Worm (Caenorhabditis elegans) whole organism, L1 larva: Measurements from ENCODE around the gene F33H1.4.

ENCODE experiments used
- C04F5.9 ChIP-seq: sonication (generic microtip); optimal IDR thresholded peaks from 2 replicates; lab custom pipeline; 2016; ENCODE audit warnings: missing genetic modification characterization, missing compliant biosample characterization
- C16A3.4 ChIP-seq: fragments of 150-350 bp; optimal IDR thresholded peaks from 2 replicates; lab custom pipeline; 2014; ENCODE audit warnings: missing biosample characterization, missing genetic modification characterization
- C34B4.2 ChIP-seq: sonication (generic microtip); optimal IDR thresholded peaks from 2 replicates; lab custom pipeline; 2017; ENCODE audit warnings: mild to moderate bottlenecking, missing genetic modification characterization, missing compliant biosample characterization
- F16B12.6 ChIP-seq: fragments of 150-350 bp; optimal IDR thresholded peaks from 2 replicates; lab custom pipeline; 2014; ENCODE audit warnings: missing biosample characterization, missing genetic modification characterization
- Y116A8C.19 ChIP-seq: sonication (generic microtip); optimal IDR thresholded peaks from 2 replicates; lab custom pipeline; 2016; ENCODE audit warnings: missing compliant biosample characterization, missing genetic modification characterization, borderline replicate concordance
- alr-1 ChIP-seq: fragments of 200-800 bp; sonication (Bioruptor generic); optimal IDR thresholded peaks from 2 replicates; lab custom pipeline; 2018; ENCODE audit warnings: borderline replicate concordance, mild to moderate bottlenecking, missing genetic modification characterization, missing compliant biosample characterization
- aly-2 ChIP-seq: fragments of 150-350 bp; optimal IDR thresholded peaks from 2 replicates; lab custom pipeline; 2014; ENCODE audit warnings: missing biosample characterization, missing genetic modification characterization
- blmp-1 ChIP-seq: fragments of 150-350 bp; optimal IDR thresholded peaks from 2 replicates; lab custom pipeline; 2014; ENCODE audit warnings: missing biosample characterization, missing genetic modification characterization
- ceh-63 ChIP-seq: fragments of 200-800 bp; sonication (Bioruptor generic); optimal IDR thresholded peaks from 2 replicates; lab custom pipeline; 2018; ENCODE audit warnings: mild to moderate bottlenecking, missing genetic modification characterization, missing compliant biosample characterization
- ceh-8 ChIP-seq: fragments of 200-800 bp; sonication (Bioruptor generic); optimal IDR thresholded peaks from 2 replicates; lab custom pipeline; 2018; ENCODE audit warnings: mild to moderate bottlenecking, missing genetic modification characterization, moderate library complexity, missing compliant biosample characterization
- ceh-82 ChIP-seq, 3 experiments: fragments of 150-350 bp in 1 of 3; sonication (generic microtip) in 2 of 3; optimal IDR thresholded peaks; 2 replicates each; lab custom pipeline; 2014 to 2017; ENCODE audit warnings: missing biosample characterization in 3 of 3, missing genetic modification characterization in 3 of 3
- ceh-88 ChIP-seq: fragments of 200-800 bp; sonication (Bioruptor generic); IDR thresholded peaks from 2 replicates; pipeline ENCODE4 v1.3.6; 2022; ENCODE audit warnings: missing genetic modification characterization, missing compliant biosample characterization
- dpl-1 ChIP-seq, 3 experiments: fragments of 150-350 bp in 2 of 3; sonication (generic microtip) in 1 of 3; optimal IDR thresholded peaks; 2 replicates each; lab custom pipeline; 2014 to 2017; ENCODE audit warnings: missing biosample characterization in 3 of 3, missing genetic modification characterization in 3 of 3, missing genetic modification reagents in 3 of 3
- dsc-1 ChIP-seq: sonication (generic microtip); optimal IDR thresholded peaks from 2 replicates; lab custom pipeline; 2016; ENCODE audit warnings: mild to moderate bottlenecking, missing genetic modification characterization, missing compliant biosample characterization
- efl-1 ChIP-seq, 4 experiments: fragments of 150-350 bp; optimal IDR thresholded peaks in 3 of 4; peaks in 1 of 4; 1 replicate in 1 of 4; 2 replicates in 3 of 4; lab custom pipeline; 2014; ENCODE audit warnings: missing biosample characterization in 2 of 4, missing genetic modification characterization in 2 of 4, missing genetic modification reagents in 2 of 4
- egl-13 ChIP-seq: sonication (generic microtip); optimal IDR thresholded peaks from 2 replicates; lab custom pipeline; 2016; ENCODE audit warnings: missing genotype, missing genetic modification reagents, missing genetic modification characterization, missing compliant biosample characterization
- egl-27 ChIP-seq, 2 experiments: fragments of 150-350 bp in 1 of 2; sonication (generic microtip); optimal IDR thresholded peaks; 3 replicates each; lab custom pipeline; 2017 to 2018; ENCODE audit warnings: missing biosample characterization in 2 of 2, missing genetic modification characterization in 2 of 2, missing genetic modification reagents in 2 of 2
- fkh-10 ChIP-seq: sonication (generic microtip); optimal IDR thresholded peaks from 2 replicates; lab custom pipeline; 2017; ENCODE audit warnings: missing biosample characterization, missing genetic modification reagents, missing genetic modification characterization
- fkh-4 ChIP-seq: sonication (generic microtip); optimal IDR thresholded peaks from 2 replicates; lab custom pipeline; 2016; ENCODE audit warnings: missing compliant biosample characterization, missing genetic modification characterization, borderline replicate concordance
- fkh-8 ChIP-seq: sonication (generic microtip); optimal IDR thresholded peaks from 2 replicates; lab custom pipeline; 2016; ENCODE audit warnings: mild to moderate bottlenecking, missing genetic modification characterization, missing compliant biosample characterization
- grh-1 ChIP-seq: fragments of 200-800 bp; sonication (Bioruptor generic); IDR thresholded peaks from 2 replicates; pipeline ENCODE4 v1.3.6; 2022; ENCODE audit warnings: missing genetic modification reagents, missing genetic modification characterization, missing compliant biosample characterization
- hlh-17 ChIP-seq: fragments of 200-800 bp; sonication (Bioruptor generic); optimal IDR thresholded peaks from 2 replicates; lab custom pipeline; 2018; ENCODE audit warnings: missing genetic modification characterization, mild to moderate bottlenecking, missing compliant biosample characterization, moderate library complexity, borderline replicate concordance
- hlh-4 ChIP-seq: sonication (generic microtip); optimal IDR thresholded peaks from 2 replicates; lab custom pipeline; 2016; ENCODE audit warnings: mild to moderate bottlenecking, missing genetic modification characterization, missing compliant biosample characterization
- isw-1 ChIP-seq: fragments of 200-800 bp; sonication (Bioruptor generic); IDR thresholded peaks from 2 replicates; pipeline ENCODE4 v1.3.6; 2022; ENCODE audit warnings: missing genetic modification characterization, missing compliant biosample characterization
- jun-1 ChIP-seq: fragments of 150-350 bp; optimal IDR thresholded peaks from 2 replicates; lab custom pipeline; 2014; ENCODE audit warnings: missing biosample characterization, missing genetic modification reagents, missing genetic modification characterization
- lin-13 ChIP-seq: fragments of 150-350 bp; optimal IDR thresholded peaks from 2 replicates; lab custom pipeline; 2014; ENCODE audit warnings: missing biosample characterization, missing genetic modification reagents, missing genetic modification characterization
- lin-15B ChIP-seq: fragments of 150-350 bp; sonication (generic microtip); optimal IDR thresholded peaks from 3 replicates; lab custom pipeline; 2014; ENCODE audit warnings: missing biosample characterization, missing genetic modification characterization
- mab-9 ChIP-seq: fragments of 200-800 bp; sonication (Bioruptor generic); IDR thresholded peaks from 2 replicates; pipeline ENCODE4 v1.3.6; 2022; ENCODE audit warnings: missing genetic modification reagents, missing genetic modification characterization, missing compliant biosample characterization
- nhr-11 ChIP-seq: fragments of 150-350 bp; optimal IDR thresholded peaks from 2 replicates; lab custom pipeline; 2014; ENCODE audit warnings: missing biosample characterization, missing genetic modification characterization
- nhr-12 ChIP-seq: sonication (generic microtip); optimal IDR thresholded peaks from 2 replicates; lab custom pipeline; 2017; ENCODE audit warnings: missing biosample characterization, missing genetic modification characterization
- nhr-20 ChIP-seq: sonication (generic microtip); optimal IDR thresholded peaks from 2 replicates; lab custom pipeline; 2016; ENCODE audit warnings: mild to moderate bottlenecking, missing genetic modification characterization, missing compliant biosample characterization
- nhr-237 ChIP-seq: fragments of 150-350 bp; optimal IDR thresholded peaks from 2 replicates; lab custom pipeline; 2014; ENCODE audit warnings: missing biosample characterization, missing genetic modification characterization
- nhr-28 ChIP-seq: fragments of 150-350 bp; optimal IDR thresholded peaks from 2 replicates; lab custom pipeline; 2014; ENCODE audit warnings: missing biosample characterization, missing genetic modification characterization
- nhr-47 ChIP-seq: sonication (generic microtip); optimal IDR thresholded peaks from 2 replicates; lab custom pipeline; 2016; ENCODE audit warnings: mild to moderate bottlenecking, missing genetic modification characterization, moderate library complexity, missing compliant biosample characterization
- nhr-76 ChIP-seq: sonication (generic microtip); optimal IDR thresholded peaks from 2 replicates; lab custom pipeline; 2017; ENCODE audit warnings: missing biosample characterization, missing genetic modification characterization
- nhr-77 ChIP-seq: fragments of 150-350 bp; optimal IDR thresholded peaks from 2 replicates; lab custom pipeline; 2014; ENCODE audit warnings: missing biosample characterization, missing genetic modification characterization
- nhr-84 ChIP-seq: sonication (generic microtip); optimal IDR thresholded peaks from 2 replicates; lab custom pipeline; 2017; ENCODE audit warnings: missing biosample characterization, missing genetic modification characterization
- nhr-90 ChIP-seq: sonication (generic microtip); optimal IDR thresholded peaks from 2 replicates; lab custom pipeline; 2016; ENCODE audit warnings: mild to moderate bottlenecking, missing genetic modification characterization, missing compliant biosample characterization; ENCODE audit not compliant: poor library complexity
- skn-1 ChIP-seq: fragments of 150-350 bp; optimal IDR thresholded peaks from 2 replicates; lab custom pipeline; 2014; ENCODE audit warnings: missing biosample characterization, missing genetic modification characterization
- snpc-4 ChIP-seq: fragments of 150-350 bp; optimal IDR thresholded peaks from 2 replicates; lab custom pipeline; 2014; ENCODE audit warnings: missing biosample characterization, missing genetic modification characterization
- sox-4 ChIP-seq: sonication (generic microtip); optimal IDR thresholded peaks from 2 replicates; lab custom pipeline; 2016; ENCODE audit warnings: missing genetic modification characterization, missing compliant biosample characterization
- swsn-7 ChIP-seq: sonication (generic microtip); optimal IDR thresholded peaks from 2 replicates; lab custom pipeline; 2016; ENCODE audit warnings: missing genetic modification characterization, missing compliant biosample characterization
- tbx-2 ChIP-seq: sonication (generic microtip); optimal IDR thresholded peaks from 2 replicates; lab custom pipeline; 2016; ENCODE audit warnings: missing genetic modification characterization, missing compliant biosample characterization
- unc-130 ChIP-seq: fragments of 150-350 bp; optimal IDR thresholded peaks from 2 replicates; lab custom pipeline; 2017; ENCODE audit warnings: missing biosample characterization, missing genetic modification characterization, inconsistent platforms
- unc-62 ChIP-seq: fragments of 150-350 bp; optimal IDR thresholded peaks from 2 replicates; lab custom pipeline; 2014; ENCODE audit warnings: missing biosample characterization, missing genetic modification reagents, missing genetic modification characterization
- unc-98 ChIP-seq: fragments of 200-800 bp; sonication (Bioruptor generic); IDR thresholded peaks from 2 replicates; pipeline ENCODE4 v1.3.6; 2022; ENCODE audit warnings: missing genetic modification characterization, missing compliant biosample characterization
- zag-1 ChIP-seq: fragments of 150-350 bp; optimal IDR thresholded peaks from 2 replicates; lab custom pipeline; 2014; ENCODE audit warnings: missing biosample characterization, missing genetic modification characterization
- zip-4 ChIP-seq: fragments of 200-800 bp; sonication (Bioruptor generic); optimal IDR thresholded peaks from 2 replicates; lab custom pipeline; 2018; ENCODE audit warnings: mild to moderate bottlenecking, missing genetic modification characterization, moderate library complexity, missing compliant biosample characterization
- ztf-11 ChIP-seq, 2 experiments: sonication (generic microtip); optimal IDR thresholded peaks; 2 replicates each; lab custom pipeline; 2016 to 2017; ENCODE audit warnings: missing genetic modification characterization in 2 of 2, missing biosample characterization in 1 of 2, missing compliant biosample characterization in 1 of 2
- ztf-4 ChIP-seq: fragments of 150-350 bp; optimal IDR thresholded peaks from 2 replicates; lab custom pipeline; 2014; ENCODE audit warnings: missing biosample characterization, missing genetic modification characterization

The F33H1.4 gene

DNA sequence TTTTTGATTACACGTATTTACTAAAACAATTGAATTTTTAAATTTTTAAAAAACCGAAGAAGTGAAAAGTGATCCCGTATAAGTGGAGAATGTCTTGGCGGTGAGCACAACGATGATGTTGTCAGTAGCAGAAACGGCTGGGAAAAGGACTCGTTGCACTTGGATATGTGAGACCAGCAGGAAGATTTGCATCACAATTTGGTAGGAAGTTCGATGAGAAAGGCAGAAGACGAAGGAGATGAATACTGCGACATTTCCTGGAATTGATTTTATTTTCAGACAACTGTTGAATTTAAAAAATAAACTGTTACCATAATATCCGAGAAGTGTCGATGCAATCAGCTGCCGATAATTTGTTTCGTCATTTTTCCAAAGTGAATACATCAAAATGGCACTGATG, 25.5 kb downstream of the F33H1.4 start, which contains the start of gene R05H5.4:
TSS of gene R05H5.4 (minus strand) at position 101 of the 400 bp plus-strand sequence.
- TF ChIP-seq lin-13 (GFP tag; lab: Kevin White, UChicago) (no peak), ztf-11 (tag; optimal IDR thresholded peaks at IDR 0.05; lab: Kevin White, UChicago) (no peak), fkh-4 (tag; lab: Kevin White, UChicago) (no peak), nhr-76 (no peak), nhr-20 (tag; lab: Kevin White, UChicago) (no peak), nhr-84 (tag; lab: Kevin White, UChicago) (no peak), C16A3.4 (tag; lab: Kevin White, UChicago) (no peak), alr-1 (tag; lab: Kevin White, UChicago) (no peak), C34B4.2 (tag; lab: Kevin White, UChicago) (no peak)

DNA sequence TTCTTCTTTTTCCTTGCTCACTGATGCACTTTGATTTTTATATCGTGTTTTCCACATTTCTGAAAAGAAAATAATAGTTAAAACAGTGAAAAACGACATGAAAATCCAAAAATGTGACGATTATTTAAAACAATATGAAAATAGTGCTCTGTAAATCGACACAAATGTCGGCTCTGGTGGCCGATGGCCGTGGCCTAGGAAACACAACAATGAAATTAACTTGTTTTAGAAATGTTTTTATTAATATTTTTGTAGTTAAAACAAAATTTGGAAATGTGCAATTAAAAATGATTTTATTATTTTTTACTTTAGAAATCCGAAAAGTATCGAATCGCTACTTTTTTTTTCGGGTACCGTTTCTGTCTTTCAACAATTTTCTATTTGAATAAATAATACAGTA, 26.3 kb downstream of the F33H1.4 start, which contains the start of gene arv-1:
TSS of gene arv-1 (minus strand) at position 65 of the 400 bp plus-strand sequence.
- TF ChIP-seq hlh-17 (no peak), ceh-63 (GFP tag; lab: Kevin White, UChicago) (no peak), egl-27 (tag; optimal IDR thresholded peaks at IDR 0.05; lab: Kevin White, UChicago) (no peak), ceh-8 (GFP tag; lab: Kevin White, UChicago) (no peak), aly-2 (no peak), jun-1 (no peak), F16B12.6 (tag; lab: Kevin White, UChicago) (peak; percentile 31), snpc-4 (tag; lab: Kevin White, UChicago) (no peak), mab-9 (GFP tag; lab: Robert Waterston, UW) (no peak), blmp-1 (tag; lab: Kevin White, UChicago) (peak; percentile 63), nhr-47 (peak; percentile 75), nhr-12 (tag; lab: Kevin White, UChicago) (no peak), unc-98 (GFP tag; lab: Robert Waterston, UW) (no peak; the same call in 1 of the 2 replicates), fkh-8 (tag; lab: Kevin White, UChicago) (peak; percentile 58), unc-130 (tag; lab: Kevin White, UChicago) (peak; percentile 66), zip-4 (GFP tag; lab: Kevin White, UChicago) (no peak), nhr-237 (tag; lab: Kevin White, UChicago) (no peak), grh-1 (GFP tag; lab: Robert Waterston, UW) (no peak; the same call in 1 of the 2 replicates), Y116A8C.19 (tag; lab: Kevin White, UChicago) (no peak), efl-1 (optimal IDR thresholded peaks at IDR 0.05; lab: Kevin White, UChicago) (peak; percentile 68 to 72), efl-1 (GFP tag; optimal IDR thresholded peaks at IDR 0.05 in 1 of 2; lab: Kevin White, UChicago) (peak; percentile 59 to 97), skn-1 (peak; percentile 5), dpl-1 (GFP tag; optimal IDR thresholded peaks at IDR 0.05; lab: Kevin White, UChicago) (peak; percentile 51 to 72 (median 70)), tbx-2 (tag; lab: Kevin White, UChicago) (peak; percentile 75), nhr-76 (no peak), fkh-10 (GFP tag; lab: Kevin White, UChicago) (no peak), zag-1 (no peak), nhr-11 (tag; lab: Kevin White, UChicago) (peak; percentile 27), nhr-90 (tag; lab: Kevin White, UChicago) (peak; percentile 81), nhr-84 (tag; lab: Kevin White, UChicago) (no peak), C34B4.2 (tag; lab: Kevin White, UChicago) (no peak), hlh-4 (tag; lab: Kevin White, UChicago) (no peak), sox-4 (peak; percentile 36), nhr-77 (no peak), ceh-88 (GFP tag; lab: Robert Waterston, UW) (no peak; the same call in 1 of the 2 replicates), egl-13 (peak; percentile 74), dsc-1 (tag; lab: Kevin White, UChicago) (peak; percentile 65), ceh-82 (tag; optimal IDR thresholded peaks at IDR 0.05; lab: Kevin White, UChicago) (peak; percentile 46 to 66 (median 50)), isw-1 (GFP tag; lab: Robert Waterston, UW) (peak; percentile 43), nhr-28 (no peak), ztf-4 (no peak), unc-62 (GFP tag; lab: Kevin White, UChicago) (no peak), C04F5.9 (tag; lab: Kevin White, UChicago) (peak; percentile 52), lin-15B (peak; percentile 49), swsn-7 (tag; lab: Kevin White, UChicago) (peak; percentile 61)
